Fruit fly (Drosophila melanogaster): ENCODE results near the gene Cep164.

DNA sequence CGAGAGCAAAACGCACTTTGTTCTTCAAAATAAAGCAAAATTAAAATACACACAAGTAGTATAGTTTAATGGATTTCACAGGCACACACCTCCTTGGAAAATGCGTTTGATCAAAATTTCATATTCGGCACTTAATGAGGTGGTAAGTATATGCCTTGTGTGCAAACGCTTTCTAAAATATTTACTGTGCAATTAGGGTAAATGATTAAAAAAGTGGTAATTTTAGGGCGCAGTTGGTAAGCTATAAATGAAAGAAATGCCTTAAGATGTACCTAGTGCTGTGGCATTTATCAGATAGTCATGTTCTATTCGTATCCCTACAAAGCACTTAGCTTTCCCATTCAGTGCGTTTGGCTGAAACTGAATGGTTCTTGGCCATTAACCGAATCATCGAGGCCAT, 8.6 kb downstream of the Cep164 start, which contains the start of gene Or13a:
- TF ChIP-seq Ets98B (GFP tag; IDR thresholded peaks at IDR 0.05) = no peak
- no peak for TF ChIP-seq CG14655 (GFP tag; optimal IDR thresholded peaks at IDR 0.05)
- TF ChIP-seq CG4496 (GFP tag; IDR thresholded peaks at IDR 0.05) = no peak
- no peak for TF ChIP-seq CG12605 (GFP tag; IDR thresholded peaks at IDR 0.05)
- TF ChIP-seq CG32121 (GFP tag; IDR thresholded peaks at IDR 0.05) = no peak
- TF ChIP-seq rn (GFP tag; IDR thresholded peaks at IDR 0.05) = no peak
- TF ChIP-seq Snoo (tag; optimal IDR thresholded peaks at IDR 0.05) = no peak
- TF ChIP-seq CG13204 (GFP tag; optimal IDR thresholded peaks at IDR 0.05) = no peak
- no peak for TF ChIP-seq fd96Ca (GFP tag; IDR thresholded peaks at IDR 0.05)
- no peak for TF ChIP-seq Pif1B (GFP tag; optimal IDR thresholded peaks at IDR 0.05)
- TF ChIP-seq CG10348 (GFP tag; IDR thresholded peaks at IDR 0.05) = no peak
- TF ChIP-seq gl (tag; optimal IDR thresholded peaks at IDR 0.05) = no peak

All from whole organism, pupa.